Worm (Caenorhabditis elegans): ENCODE results near the gene lin-32.

DNA sequence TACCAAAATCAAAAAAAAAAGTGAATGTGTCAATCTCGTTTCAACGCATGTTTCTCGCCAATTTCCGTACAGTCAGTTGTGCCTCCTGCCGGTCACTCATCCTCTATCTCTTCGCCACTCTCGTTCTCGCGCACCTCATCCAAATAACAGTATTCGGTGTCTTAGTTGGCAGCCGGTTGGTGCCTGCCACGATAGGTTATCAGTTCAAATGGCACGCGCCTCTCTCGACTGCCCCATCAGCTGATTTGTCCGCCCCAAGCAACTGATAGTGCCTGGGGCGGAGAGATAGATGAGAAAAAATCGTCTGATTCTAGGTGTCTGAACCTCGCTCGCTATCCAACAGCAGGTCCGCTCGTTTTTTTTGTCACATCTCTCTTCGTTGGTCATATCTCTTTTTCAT, 14.8 kb downstream of the lin-32 start:
- TF ChIP-seq unc-62 (GFP tag; optimal IDR thresholded peaks at IDR 0.05) (no peak), ces-1 (GFP tag; optimal IDR thresholded peaks at IDR 0.05) (no peak), lin-13 (tag; optimal IDR thresholded peaks at IDR 0.05) (no peak), lsy-2 (tag; optimal IDR thresholded peaks at IDR 0.05) (no peak)
